Worm (Caenorhabditis elegans): Measurements from ENCODE around the gene acdh-12.
A peak's percentile ranks its signal among the peaks of the same experiment; 100 is the strongest.

DNA sequence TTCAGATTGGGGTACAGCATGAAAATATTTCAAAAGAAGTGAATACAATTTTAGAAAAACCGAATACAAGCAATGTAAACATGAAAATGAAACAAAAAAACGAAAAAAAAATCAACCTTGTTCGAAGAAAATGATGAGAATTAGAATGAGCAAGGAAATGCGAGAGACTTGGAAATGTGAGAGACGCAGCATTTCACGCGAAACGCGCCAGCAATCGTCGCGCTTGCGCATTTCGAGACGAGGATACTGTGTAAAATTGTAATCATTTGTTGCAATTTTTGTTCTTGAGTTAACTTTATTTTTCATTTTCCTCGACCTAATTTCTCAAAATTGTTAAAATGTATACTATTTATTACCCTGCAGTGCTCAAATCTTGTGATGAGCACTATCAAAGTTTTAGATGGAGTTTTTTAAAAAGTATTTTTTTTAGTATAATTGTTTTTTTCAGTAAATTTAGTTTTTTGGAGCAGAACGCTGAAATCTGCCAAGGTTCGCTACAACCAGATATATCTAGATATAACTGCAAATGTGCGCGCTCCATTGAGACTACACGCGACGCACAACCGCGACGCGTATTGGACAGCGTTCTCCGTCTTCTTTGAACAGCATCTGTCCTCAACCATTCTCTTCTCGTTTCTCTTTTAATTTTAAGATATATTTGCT, 43.3 kb downstream of the acdh-12 start, which contains the start of gene fust-1:
- TF ChIP-seq W03F9.2 (tag; optimal IDR thresholded peaks at IDR 0.05) (peak; percentile 97), him-1 (tag; optimal IDR thresholded peaks at IDR 0.05) (peak; percentile 86)
